Fruit fly (Drosophila melanogaster): ENCODE results near the gene CG32533.

- no peak for TF ChIP-seq cwo (GFP tag; optimal IDR thresholded peaks at IDR 0.05)
- no peak for TF ChIP-seq CTCF (GFP tag; optimal IDR thresholded peaks at IDR 0.05)
- TF ChIP-seq da (GFP tag; optimal IDR thresholded peaks at IDR 0.05): no peak
- TF ChIP-seq Sry-δ (GFP tag; optimal IDR thresholded peaks at IDR 0.05): no peak
- no peak for TF ChIP-seq CG3995 (GFP tag; optimal IDR thresholded peaks at IDR 0.05)
- TF ChIP-seq Poxn (GFP tag; IDR thresholded peaks at IDR 0.05): no peak
- TF ChIP-seq Bteb2 (GFP tag; optimal IDR thresholded peaks at IDR 0.05): no peak
These were observed 4.4 kb downstream of the CG32533 start, which contains the start of gene narya for dm6 chrX:19474763-19475162.
